Fruit fly (Drosophila melanogaster): ENCODE measurements around the gene EndoA.
A peak's percentile ranks its signal among the peaks of the same experiment; 100 is the strongest.

The EndoA gene

dm6 chr3R:18913856-18914593 lies 7.6 kb downstream of the EndoA start (continued):
- TF ChIP-seq CG11247 (GFP tag; IDR thresholded peaks at IDR 0.05) (no peak), sob (GFP tag; IDR thresholded peaks at IDR 0.05) (no peak), maf-S (GFP tag; optimal IDR thresholded peaks at IDR 0.05) (no peak), CG12659 (GFP tag; optimal IDR thresholded peaks at IDR 0.05) (peak; percentile 6), ftz-f1 (GFP tag; optimal IDR thresholded peaks at IDR 0.05) (no peak), HmgD (GFP tag; optimal IDR thresholded peaks at IDR 0.05) (no peak), salm (tag; optimal IDR thresholded peaks at IDR 0.05) (no peak), Hsf (GFP tag; optimal IDR thresholded peaks at IDR 0.05) (no peak), CG4404 (GFP tag; IDR thresholded peaks at IDR 0.05) (no peak), insv (GFP tag; optimal IDR thresholded peaks at IDR 0.05) (no peak), grau (tag; optimal IDR thresholded peaks at IDR 0.05) (no peak), sens-2 (GFP tag; IDR thresholded peaks at IDR 0.05) (no peak), tap (tag; optimal IDR thresholded peaks at IDR 0.05) (no peak), sna (GFP tag; IDR thresholded peaks at IDR 0.05; ENCODE audit: partially characterized antibody) (peak; percentile 1; the same call in 1 of the 2 replicates), rib (GFP tag; IDR thresholded peaks at IDR 0.05) (no peak), PHDP (tag; optimal IDR thresholded peaks at IDR 0.05) (no peak), oc (tag; optimal IDR thresholded peaks at IDR 0.05) (no peak), Chrac-16 (GFP tag; optimal IDR thresholded peaks at IDR 0.05) (no peak), fd3F (GFP tag; optimal IDR thresholded peaks at IDR 0.05) (no peak), peb (GFP tag; IDR thresholded peaks at IDR 0.05) (no peak), CG34376 (GFP tag; optimal IDR thresholded peaks at IDR 0.05) (no peak), Hand (GFP tag; optimal IDR thresholded peaks at IDR 0.05) (no peak), sr (GFP tag; IDR thresholded peaks at IDR 0.05) (no peak), HmgZ (tag; optimal IDR thresholded peaks at IDR 0.05) (no peak), Awh (GFP tag; IDR thresholded peaks at IDR 0.05) (no peak), CG10267 (tag; optimal IDR thresholded peaks at IDR 0.05) (no peak), lola (GFP tag; optimal IDR thresholded peaks at IDR 0.05) (peak in 1 of 3 experiments; percentile 21), Lim3 (GFP tag; IDR thresholded peaks at IDR 0.05) (no peak), CG6175 (GFP tag; IDR thresholded peaks at IDR 0.05) (peak; percentile 69; the same call in 1 of the 3 replicates), ewg (GFP tag; optimal IDR thresholded peaks at IDR 0.05) (no peak), ro (GFP tag; IDR thresholded peaks at IDR 0.05) (no peak), CG6683 (GFP tag; optimal IDR thresholded peaks at IDR 0.05) (no peak), CG15514 (GFP tag; optimal IDR thresholded peaks at IDR 0.05) (no peak), MBD-R2 (GFP tag; IDR thresholded peaks at IDR 0.05) (no peak), lilli (GFP tag; optimal IDR thresholded peaks at IDR 0.05) (no peak), CG1832 (GFP tag; optimal IDR thresholded peaks at IDR 0.05) (no peak), CG8281 (tag; optimal IDR thresholded peaks at IDR 0.05) (no peak), jigr1 (GFP tag; IDR thresholded peaks at IDR 0.05) (no peak), stwl (tag; optimal IDR thresholded peaks at IDR 0.05) (no peak), Asciz (GFP tag; optimal IDR thresholded peaks at IDR 0.05) (no peak), Ets97D (GFP tag; optimal IDR thresholded peaks at IDR 0.05) (no peak), CG7745 (tag; optimal IDR thresholded peaks at IDR 0.05) (no peak), CG9609 (GFP tag; optimal IDR thresholded peaks at IDR 0.05) (no peak), CG2202 (tag; optimal IDR thresholded peaks at IDR 0.05) (no peak), CG17385 (GFP tag; optimal IDR thresholded peaks at IDR 0.05) (no peak), CG16813 (GFP tag; IDR thresholded peaks at IDR 0.05; ENCODE audit: partially characterized antibody) (no peak), Rx (GFP tag; IDR thresholded peaks at IDR 0.05) (no peak), twi (tag; optimal IDR thresholded peaks at IDR 0.05) (no peak), CG4328 (GFP tag; optimal IDR thresholded peaks at IDR 0.05) (no peak), Oaz (GFP tag; IDR thresholded peaks at IDR 0.05) (no peak)

All from whole organism, embryonic.